Fruit fly (Drosophila melanogaster): ENCODE data around the gene Fgop2.

Gene Fgop2

dm6 chr2L:6966309-6966708 is 21.2 kb upstream of the Fgop2 start:
- TF ChIP-seq Clk (GFP tag; optimal IDR thresholded peaks at IDR 0.05) (no peak), tj (GFP tag; optimal IDR thresholded peaks at IDR 0.05) (peak; percentile 4)

dm6 chr2L:6964632-6965031 is 19.5 kb upstream of the Fgop2 start:
- TF ChIP-seq Hr96 (GFP tag; optimal IDR thresholded peaks at IDR 0.05) (no peak), toe (GFP tag; optimal IDR thresholded peaks at IDR 0.05) (no peak), Clk (GFP tag; optimal IDR thresholded peaks at IDR 0.05) (no peak), CG7045 (GFP tag; optimal IDR thresholded peaks at IDR 0.05) (no peak), cnc (optimal IDR thresholded peaks at IDR 0.05) (no peak), cic (GFP tag; optimal IDR thresholded peaks at IDR 0.05) (no peak), CG14711 (tag; optimal IDR thresholded peaks at IDR 0.05) (no peak), tj (GFP tag; optimal IDR thresholded peaks at IDR 0.05) (no peak), CG11617 (GFP tag; optimal IDR thresholded peaks at IDR 0.05) (no peak), CG1620 (GFP tag; optimal IDR thresholded peaks at IDR 0.05) (no peak), Mnt (GFP tag; optimal IDR thresholded peaks at IDR 0.05) (no peak), CG7101 (tag; optimal IDR thresholded peaks at IDR 0.05) (no peak), kay (GFP tag; ENCODE audit: borderline replicate concordance) (no peak), ovo (GFP tag; optimal IDR thresholded peaks at IDR 0.05) (no peak)

dm6 chr2L:6964022-6964434 is 18.9 kb upstream of the Fgop2 start, which contains the start of the genes sip2 and Coprox:
Gene sip2, minus strand, starts transcription at chr2L:6964074.
Gene Coprox, plus strand, starts transcription at chr2L:6964421.
- TF ChIP-seq Clk (GFP tag; optimal IDR thresholded peaks at IDR 0.05) (no peak), cnc (optimal IDR thresholded peaks at IDR 0.05) (no peak), CG33017 (tag; optimal IDR thresholded peaks at IDR 0.05) (peak; percentile 79), tj (GFP tag; optimal IDR thresholded peaks at IDR 0.05) (peak; percentile 52), bab1 (GFP tag; optimal IDR thresholded peaks at IDR 0.05) (peak; percentile 58), CG7045 (GFP tag; optimal IDR thresholded peaks at IDR 0.05) (peak; percentile 58), CG1620 (GFP tag; optimal IDR thresholded peaks at IDR 0.05) (no peak), CG7101 (tag; optimal IDR thresholded peaks at IDR 0.05) (peak; percentile 85), Mnt (GFP tag; optimal IDR thresholded peaks at IDR 0.05) (peak; percentile 7), CG11617 (GFP tag; optimal IDR thresholded peaks at IDR 0.05) (peak; percentile 67), Crg-1 (GFP tag; optimal IDR thresholded peaks at IDR 0.05) (no peak), ovo (GFP tag; optimal IDR thresholded peaks at IDR 0.05) (peak; percentile 5), kay (GFP tag; ENCODE audit: borderline replicate concordance) (no peak), toe (GFP tag; optimal IDR thresholded peaks at IDR 0.05) (no peak), CG5204 (GFP tag; optimal IDR thresholded peaks at IDR 0.05) (no peak), pad (GFP tag; optimal IDR thresholded peaks at IDR 0.05) (peak; percentile 49), CG14711 (tag; optimal IDR thresholded peaks at IDR 0.05) (peak; percentile 75), Hr96 (GFP tag; optimal IDR thresholded peaks at IDR 0.05) (no peak), cic (GFP tag; optimal IDR thresholded peaks at IDR 0.05) (no peak), CG12768 (GFP tag; optimal IDR thresholded peaks at IDR 0.05) (peak; percentile 26)

- TF ChIP-seq toe (GFP tag; optimal IDR thresholded peaks at IDR 0.05), result no peak
- no peak for TF ChIP-seq cic (GFP tag; optimal IDR thresholded peaks at IDR 0.05)
- TF ChIP-seq Crg-1 (GFP tag; optimal IDR thresholded peaks at IDR 0.05), result no peak
- peak; percentile 0 for TF ChIP-seq bab1 (GFP tag; optimal IDR thresholded peaks at IDR 0.05)
- no peak for TF ChIP-seq CG12768 (GFP tag; optimal IDR thresholded peaks at IDR 0.05)
These were observed 15.1 kb upstream of the Fgop2 start, which contains the start of the genes Atac1 and Hmgcl for dm6 chr2L:6960165-6960564. Gene Atac1, minus strand, starts transcription at chr2L:6960328. Gene Hmgcl, plus strand, starts transcription at chr2L:6960377.

dm6 chr2L:6956725-6957124 is 11.6 kb upstream of the Fgop2 start, which contains the start of the genes CG13775 and CG3430:
Gene CG13775, minus strand, starts transcription at chr2L:6956950.
Gene CG3430, plus strand, starts transcription at chr2L:6957008.
- TF ChIP-seq Clk (GFP tag; optimal IDR thresholded peaks at IDR 0.05), result no peak
- no peak for TF ChIP-seq ovo (GFP tag; optimal IDR thresholded peaks at IDR 0.05)
- no peak for TF ChIP-seq CG12768 (GFP tag; optimal IDR thresholded peaks at IDR 0.05)
- TF ChIP-seq CG7045 (GFP tag; optimal IDR thresholded peaks at IDR 0.05), result no peak
- peak; percentile 10 for TF ChIP-seq CG7101 (tag; optimal IDR thresholded peaks at IDR 0.05)
- peak; percentile 1 for TF ChIP-seq Crg-1 (GFP tag; optimal IDR thresholded peaks at IDR 0.05)
- no peak for TF ChIP-seq cic (GFP tag; optimal IDR thresholded peaks at IDR 0.05)
- peak; percentile 40 for TF ChIP-seq bab1 (GFP tag; optimal IDR thresholded peaks at IDR 0.05)
- no peak for TF ChIP-seq Hr96 (GFP tag; optimal IDR thresholded peaks at IDR 0.05)
- peak; percentile 5 for TF ChIP-seq tj (GFP tag; optimal IDR thresholded peaks at IDR 0.05)
- peak; percentile 2 for TF ChIP-seq CG14711 (tag; optimal IDR thresholded peaks at IDR 0.05)
- no peak for TF ChIP-seq CG33017 (tag; optimal IDR thresholded peaks at IDR 0.05)
- TF ChIP-seq kay (GFP tag; ENCODE audit: borderline replicate concordance), result no peak
- no peak for TF ChIP-seq CG1620 (GFP tag; optimal IDR thresholded peaks at IDR 0.05)
- peak; percentile 19 for TF ChIP-seq Mnt (GFP tag; optimal IDR thresholded peaks at IDR 0.05)
- TF ChIP-seq pad (GFP tag; optimal IDR thresholded peaks at IDR 0.05), result no peak
- TF ChIP-seq CG11617 (GFP tag; optimal IDR thresholded peaks at IDR 0.05), result no peak
- TF ChIP-seq toe (GFP tag; optimal IDR thresholded peaks at IDR 0.05), result no peak
- no peak for TF ChIP-seq cnc (optimal IDR thresholded peaks at IDR 0.05)
- TF ChIP-seq CG5204 (GFP tag; optimal IDR thresholded peaks at IDR 0.05), result no peak

- TF ChIP-seq CG7101 (tag; optimal IDR thresholded peaks at IDR 0.05) (peak; percentile 96), cic (GFP tag; optimal IDR thresholded peaks at IDR 0.05) (no peak), Mnt (GFP tag; optimal IDR thresholded peaks at IDR 0.05) (peak; percentile 68), bab1 (GFP tag; optimal IDR thresholded peaks at IDR 0.05) (peak; percentile 45), Clk (GFP tag; optimal IDR thresholded peaks at IDR 0.05) (peak; percentile 8), CG14711 (tag; optimal IDR thresholded peaks at IDR 0.05) (peak; percentile 92), cnc (optimal IDR thresholded peaks at IDR 0.05) (no peak), CG1620 (GFP tag; optimal IDR thresholded peaks at IDR 0.05) (peak; percentile 1), CG33017 (tag; optimal IDR thresholded peaks at IDR 0.05) (peak; percentile 94), Crg-1 (GFP tag; optimal IDR thresholded peaks at IDR 0.05) (peak; percentile 82), kay (GFP tag; ENCODE audit: borderline replicate concordance) (no peak), tj (GFP tag; optimal IDR thresholded peaks at IDR 0.05) (peak; percentile 80), ovo (GFP tag; optimal IDR thresholded peaks at IDR 0.05) (peak; percentile 82), toe (GFP tag; optimal IDR thresholded peaks at IDR 0.05) (no peak), CG11617 (GFP tag; optimal IDR thresholded peaks at IDR 0.05) (peak; percentile 79), Hr96 (GFP tag; optimal IDR thresholded peaks at IDR 0.05) (no peak), CG12768 (GFP tag; optimal IDR thresholded peaks at IDR 0.05) (peak; percentile 79), pad (GFP tag; optimal IDR thresholded peaks at IDR 0.05) (peak; percentile 70), CG5204 (GFP tag; optimal IDR thresholded peaks at IDR 0.05) (no peak), CG7045 (GFP tag; optimal IDR thresholded peaks at IDR 0.05) (no peak)
These were observed 5.0 kb upstream of the Fgop2 start, which contains the start of the genes Gas41 and SA1 for dm6 chr2L:6950096-6950495. Gene Gas41, minus strand, starts transcription at chr2L:6950207. Gene SA1, plus strand, starts transcription at chr2L:6950421.

All from whole organism, adult.